Fruit fly (Drosophila melanogaster) whole organism, embryonic: ENCODE data around the gene VhaM9.7-b.

Experiments
- Abd-B ChIP-seq: fragments of 200-800 bp; sonication (Bioruptor generic); optimal IDR thresholded peaks from 2 replicates; lab custom pipeline; 2018; ENCODE audit warnings: missing biosample characterization, mild to moderate bottlenecking, missing genetic modification characterization, moderate library complexity
- Ada2b ChIP-seq: fragments of 200-800 bp; sonication (Bioruptor generic); IDR thresholded peaks from 2 replicates; pipeline ENCODE4 v1.3.6; 2022; ENCODE audit warnings: missing biosample characterization, missing genetic modification characterization
- Bdp1 ChIP-seq: fragments of 200-800 bp; sonication (Bioruptor generic); optimal IDR thresholded peaks from 3 replicates; lab custom pipeline; 2016; ENCODE audit warnings: missing biosample characterization, missing genetic modification characterization
- CG10267 ChIP-seq: fragments of 200-800 bp; sonication (Bioruptor generic); optimal IDR thresholded peaks from 2 replicates; lab custom pipeline; 2018; ENCODE audit warnings: missing biosample characterization, mild to moderate bottlenecking, missing genetic modification characterization, moderate library complexity
- CG11247 ChIP-seq: fragments of 200-800 bp; sonication (Bioruptor generic); IDR thresholded peaks from 2 replicates; pipeline ENCODE4 v1.3.6; 2022; ENCODE audit warnings: missing biosample characterization, missing genetic modification characterization
- CG11560 ChIP-seq: fragments of 200-800 bp; sonication (Bioruptor generic); IDR thresholded peaks from 3 replicates; pipeline ENCODE4 v1.3.6; 2022; ENCODE audit warnings: missing biosample characterization, missing genetic modification characterization
- CG12104 ChIP-seq: fragments of 200-800 bp; sonication (Bioruptor generic); optimal IDR thresholded peaks from 3 replicates; lab custom pipeline; 2016; ENCODE audit warnings: missing biosample characterization, missing genetic modification characterization
- CG13287 ChIP-seq: fragments of 200-800 bp; sonication (Bioruptor generic); IDR thresholded peaks from 2 replicates; pipeline ENCODE4 v1.3.6; 2022; ENCODE audit warnings: missing biosample characterization, missing genetic modification characterization; ENCODE audit not compliant: partially characterized antibody
- CG15011 ChIP-seq: fragments of 200-800 bp; sonication (Bioruptor generic); optimal IDR thresholded peaks from 3 replicates; lab custom pipeline; 2018; ENCODE audit warnings: missing biosample characterization, mild to moderate bottlenecking, missing genetic modification characterization
- CG1529 ChIP-seq: fragments of 200-800 bp; sonication (Bioruptor generic); optimal IDR thresholded peaks from 3 replicates; lab custom pipeline; 2018; ENCODE audit warnings: missing biosample characterization, missing genetic modification characterization
- CG16779 ChIP-seq: fragments of 200-800 bp; sonication (Bioruptor generic); IDR thresholded peaks from 2 replicates; pipeline ENCODE4 v1.3.6; 2022; ENCODE audit warnings: missing biosample characterization, missing genetic modification characterization
- CG16813 ChIP-seq: fragments of 200-800 bp; sonication (Bioruptor generic); IDR thresholded peaks from 3 replicates; pipeline ENCODE4 v1.3.6; 2022; ENCODE audit warnings: missing biosample characterization, missing genetic modification characterization; ENCODE audit not compliant: partially characterized antibody
- CG17568 ChIP-seq: fragments of 200-800 bp; sonication (Bioruptor generic); optimal IDR thresholded peaks from 2 replicates; lab custom pipeline; 2018; ENCODE audit warnings: missing biosample characterization, mild to moderate bottlenecking, missing genetic modification characterization, moderate library complexity
- CG17829 ChIP-seq: fragments of 200-800 bp; optimal IDR thresholded peaks from 2 replicates; lab custom pipeline; 2019; ENCODE audit warnings: missing biosample characterization, mild to moderate bottlenecking, missing genetic modification characterization, moderate library complexity
- CG18476 ChIP-seq: fragments of 200-800 bp; sonication (Bioruptor generic); optimal IDR thresholded peaks from 2 replicates; lab custom pipeline; 2016; ENCODE audit warnings: missing biosample characterization, mild to moderate bottlenecking, missing genetic modification characterization
- CG3726 ChIP-seq: fragments of 200-800 bp; sonication (Bioruptor generic); IDR thresholded peaks from 3 replicates; pipeline ENCODE4, ENCODE4 v1.3.6; 2022; ENCODE audit warnings: missing biosample characterization, missing genetic modification characterization
- CG43689 ChIP-seq: fragments of 200-800 bp; sonication (Bioruptor generic); IDR thresholded peaks from 2 replicates; pipeline ENCODE4 v1.3.6; 2022; ENCODE audit warnings: missing biosample characterization, missing genetic modification characterization
- CG7556 ChIP-seq: fragments of 200-800 bp; sonication (Bioruptor generic); optimal IDR thresholded peaks from 2 replicates; lab custom pipeline; 2017; ENCODE audit warnings: missing biosample characterization, mild to moderate bottlenecking, missing genetic modification characterization
- CG8944 ChIP-seq: fragments of 200-800 bp; sonication (Bioruptor generic); optimal IDR thresholded peaks from 3 replicates; lab custom pipeline; 2016; ENCODE audit warnings: missing biosample characterization, missing genetic modification characterization
- CG9215 ChIP-seq: fragments of 200-800 bp; sonication (Bioruptor generic); IDR thresholded peaks from 2 replicates; pipeline ENCODE4 v1.3.6; 2022; ENCODE audit warnings: missing biosample characterization, missing genetic modification characterization
- CHES-1-like ChIP-seq: fragments of 200-800 bp; sonication (Bioruptor generic); optimal IDR thresholded peaks from 2 replicates; lab custom pipeline; 2016; ENCODE audit warnings: missing biosample characterization, missing genetic modification characterization
- D19A ChIP-seq: fragments of 200-800 bp; optimal IDR thresholded peaks from 3 replicates; lab custom pipeline; 2019; ENCODE audit warnings: missing biosample characterization, mild to moderate bottlenecking, missing genetic modification characterization, moderate library complexity
- D19B ChIP-seq: fragments of 200-800 bp; sonication (Bioruptor generic); optimal IDR thresholded peaks from 2 replicates; lab custom pipeline; 2017; ENCODE audit warnings: missing biosample characterization, mild to moderate bottlenecking, missing genetic modification characterization
- Dip3 ChIP-seq: fragments of 200-800 bp; sonication (Bioruptor generic); optimal IDR thresholded peaks from 3 replicates; lab custom pipeline; 2016; ENCODE audit warnings: missing biosample characterization, missing genetic modification characterization
- Dll ChIP-seq: fragments of 200-800 bp; sonication (Bioruptor generic); IDR thresholded peaks from 4 replicates; pipeline ENCODE4 v1.3.6; 2022; ENCODE audit warnings: missing biosample characterization, missing genetic modification characterization; ENCODE audit not compliant: partially characterized antibody
- Elba2 ChIP-seq: fragments of 200-800 bp; sonication (Bioruptor generic); optimal IDR thresholded peaks from 3 replicates; lab custom pipeline; 2016; ENCODE audit warnings: missing biosample characterization, missing genetic modification characterization
- Gug ChIP-seq: fragments of 200-800 bp; sonication (Bioruptor generic); IDR thresholded peaks from 4 replicates; pipeline ENCODE4 v1.3.6; 2022; ENCODE audit warnings: missing biosample characterization, missing genetic modification characterization
- HHEX ChIP-seq: fragments of 200-800 bp; sonication (Bioruptor generic); optimal IDR thresholded peaks from 3 replicates; lab custom pipeline; 2017; ENCODE audit warnings: missing biosample characterization, mild to moderate bottlenecking, missing genetic modification characterization, missing genetic modification reagents
- Lhr ChIP-seq: fragments of 200-800 bp; sonication (Bioruptor generic); optimal IDR thresholded peaks from 3 replicates; lab custom pipeline; 2017; ENCODE audit warnings: mild to moderate bottlenecking, missing biosample characterization, missing genetic modification reagents, missing genetic modification characterization
- Oaz ChIP-seq: fragments of 200-800 bp; sonication (Bioruptor generic); IDR thresholded peaks from 2 replicates; pipeline ENCODE4 v1.3.6; 2022; ENCODE audit warnings: missing biosample characterization, missing genetic modification characterization
- Optix ChIP-seq: fragments of 200-800 bp; sonication (Bioruptor generic); IDR thresholded peaks from 3 replicates; pipeline ENCODE4 v1.3.6; 2022; ENCODE audit warnings: missing biosample characterization, missing genetic modification characterization
- Rfx ChIP-seq: fragments of 200-800 bp; sonication (Bioruptor generic); IDR thresholded peaks from 2 replicates; pipeline ENCODE4 v1.3.6; 2022; ENCODE audit warnings: missing biosample characterization, missing genetic modification characterization
- ci ChIP-seq: fragments of 200-800 bp; sonication (Bioruptor generic); IDR thresholded peaks from 3 replicates; pipeline ENCODE4 v1.3.6; 2022; ENCODE audit warnings: missing biosample characterization, missing genetic modification characterization
- croc ChIP-seq: fragments of 200-800 bp; sonication (Bioruptor generic); conservative IDR thresholded peaks from 3 replicates; pipeline ENCODE4 v1.3.6; 2022; ENCODE audit warnings: missing biosample characterization, missing genetic modification characterization
- dm ChIP-seq: fragments of 200-800 bp; sonication (Bioruptor generic); optimal IDR thresholded peaks from 3 replicates; lab custom pipeline; 2016; ENCODE audit warnings: missing biosample characterization, missing genetic modification characterization
- fru ChIP-seq: fragments of >200 bp; optimal IDR thresholded peaks from 2 replicates; lab custom pipeline; 2017
- ftz-f1 ChIP-seq: fragments of 200-800 bp; sonication (Bioruptor generic); optimal IDR thresholded peaks from 2 replicates; lab custom pipeline; 2016; ENCODE audit warnings: missing biosample characterization, missing genetic modification characterization
- fu2 ChIP-seq: fragments of 200-800 bp; sonication (Bioruptor generic); optimal IDR thresholded peaks from 2 replicates; lab custom pipeline; 2016; ENCODE audit warnings: missing biosample characterization, missing genetic modification characterization
- gfzf ChIP-seq: fragments of 200-800 bp; sonication (Bioruptor generic); optimal IDR thresholded peaks from 2 replicates; lab custom pipeline; 2016; ENCODE audit warnings: missing biosample characterization, mild to moderate bottlenecking, missing genetic modification characterization, moderate library complexity
- grn ChIP-seq: fragments of 200-800 bp; sonication (Bioruptor generic); optimal IDR thresholded peaks from 3 replicates; lab custom pipeline; 2017; ENCODE audit warnings: missing biosample characterization, missing genetic modification characterization
- gsb-n ChIP-seq: fragments of 200-800 bp; sonication (Bioruptor generic); optimal IDR thresholded peaks from 3 replicates; lab custom pipeline; 2018; ENCODE audit warnings: missing biosample characterization, mild to moderate bottlenecking, missing genetic modification characterization
- h ChIP-seq: fragments of >200 bp; optimal IDR thresholded peaks from 2 replicates; lab custom pipeline; 2017
- jigr1 ChIP-seq: fragments of 200-800 bp; sonication (Bioruptor generic); IDR thresholded peaks from 3 replicates; pipeline ENCODE4 v1.3.6; 2022; ENCODE audit warnings: missing biosample characterization, missing genetic modification characterization
- jumu ChIP-seq: fragments of 200-800 bp; sonication (Bioruptor generic); optimal IDR thresholded peaks from 3 replicates; lab custom pipeline; 2016; ENCODE audit warnings: missing biosample characterization, missing genetic modification characterization
- knrl ChIP-seq: fragments of 200-800 bp; sonication (Bioruptor generic); IDR thresholded peaks from 3 replicates; pipeline ENCODE4 v1.3.6; 2022; ENCODE audit warnings: missing biosample characterization, missing genetic modification characterization; ENCODE audit not compliant: partially characterized antibody
- lab ChIP-seq: fragments of 200-800 bp; sonication (Bioruptor generic); optimal IDR thresholded peaks from 3 replicates; lab custom pipeline; 2017; ENCODE audit warnings: missing biosample characterization, missing genetic modification characterization, mild to moderate bottlenecking, moderate library complexity, missing genetic modification reagents
- nmo ChIP-seq: fragments of 200-800 bp; sonication (Bioruptor generic); optimal IDR thresholded peaks from 2 replicates; lab custom pipeline; 2018; ENCODE audit warnings: missing biosample characterization, mild to moderate bottlenecking, missing genetic modification characterization, moderate library complexity
- odd ChIP-seq: fragments of 200-800 bp; sonication (Bioruptor generic); optimal IDR thresholded peaks from 2 replicates; lab custom pipeline; 2017; ENCODE audit warnings: missing biosample characterization, mild to moderate bottlenecking, missing genetic modification characterization
- repo ChIP-seq: fragments of 200-800 bp; sonication (Bioruptor generic); optimal IDR thresholded peaks from 2 replicates; lab custom pipeline; 2016; ENCODE audit warnings: missing biosample characterization, missing genetic modification characterization
- shn ChIP-seq: fragments of 200-800 bp; sonication (Bioruptor generic); optimal IDR thresholded peaks from 3 replicates; lab custom pipeline; 2016; ENCODE audit warnings: missing biosample characterization, missing genetic modification characterization
- stc ChIP-seq: fragments of 200-800 bp; sonication (Bioruptor generic); IDR thresholded peaks from 2 replicates; pipeline ENCODE4 v1.3.6; 2022; ENCODE audit warnings: missing biosample characterization, missing genetic modification characterization
- yki ChIP-seq: fragments of >200 bp; optimal IDR thresholded peaks from 3 replicates; lab custom pipeline; 2018

VhaM9.7-b gene

dm6 chr3L:21509488-21510122, 30.1 kb upstream of the VhaM9.7-b start (continued):
- TF ChIP-seq CG16813 (GFP tag; lab: Robert Waterston, UW) (no peak), gfzf (GFP tag; lab: Kevin White, UChicago) (no peak), D19A (tag; lab: Kevin White, UChicago) (peak; percentile 32), knrl (GFP tag; lab: Robert Waterston, UW) (no peak), D19B (GFP tag; lab: Kevin White, UChicago) (no peak), CG15011 (GFP tag; lab: Kevin White, UChicago) (no peak), Oaz (GFP tag; lab: Robert Waterston, UW) (no peak), CG18476 (peak; percentile 5), CG3726 (GFP tag; lab: Robert Waterston, UW) (no peak), repo (GFP tag; lab: Kevin White, UChicago) (peak; percentile 32), CG16779 (no peak), Dip3 (GFP tag; lab: Kevin White, UChicago) (no peak), Optix (GFP tag; lab: Robert Waterston, UW) (no peak), jigr1 (GFP tag; lab: Robert Waterston, UW) (no peak), CG10267 (tag; lab: Kevin White, UChicago) (peak; percentile 28), Elba2 (no peak), ci (GFP tag; lab: Robert Waterston, UW) (peak; percentile 71; the same call in 2 of the 3 replicates), CHES-1-like (no peak), fu2 (GFP tag; lab: Kevin White, UChicago) (peak; percentile 19), Gug (GFP tag; lab: Robert Waterston, UW) (peak; percentile 41; the same call in 1 of the 4 replicates), Dll (GFP tag; lab: Robert Waterston, UW) (0 out of 4 replicates have a peak, but pooled peaks have one; percentile 18), grn (GFP tag; lab: Kevin White, UChicago) (no peak), croc (no peak), h (lab: Kevin White, UChicago) (no peak), odd (no peak), Abd-B (GFP tag; lab: Kevin White, UChicago) (no peak), CG7556 (GFP tag; lab: Kevin White, UChicago) (peak; percentile 51), CG11247 (no peak), CG11560 (tag; lab: Robert Waterston, UW) (no peak), dm (GFP tag; lab: Kevin White, UChicago) (no peak), Bdp1 (GFP tag; lab: Kevin White, UChicago) (no peak), lab (GFP tag; lab: Kevin White, UChicago) (peak; percentile 67), CG17568 (GFP tag; lab: Kevin White, UChicago) (no peak), CG1529 (no peak), CG8944 (no peak), HHEX (GFP tag; lab: Kevin White, UChicago) (no peak), gsb-n (tag; lab: Kevin White, UChicago) (no peak), jumu (GFP tag; lab: Kevin White, UChicago) (no peak), shn (GFP tag; lab: Kevin White, UChicago) (peak; percentile 40), fru (lab: Kevin White, UChicago) (no peak), Rfx (GFP tag; lab: Robert Waterston, UW) (peak; percentile 66), CG13287 (GFP tag; lab: Robert Waterston, UW) (no peak), ftz-f1 (no peak), CG17829 (tag; lab: Kevin White, UChicago) (no peak), Ada2b (GFP tag; lab: Robert Waterston, UW) (peak; percentile 24; the same call in 1 of the 2 replicates), Lhr (no peak), stc (no peak), CG43689 (GFP tag; lab: Robert Waterston, UW) (no peak), CG9215 (GFP tag; lab: Robert Waterston, UW) (no peak), CG12104 (GFP tag; lab: Kevin White, UChicago) (no peak), nmo (GFP tag; lab: Kevin White, UChicago) (peak; percentile 37), yki (lab: Kevin White, UChicago) (no peak)
